Fruit fly (Drosophila melanogaster) whole organism: Measurements from ENCODE around the gene CG15387.

ENCODE experiments used
- EcR ChIP-seq, 2 experiments: fragments of >200 bp; optimal IDR thresholded peaks; 2 replicates each; lab custom pipeline; 2017; ENCODE audit warnings: missing biosample characterization in 2 of 2, missing genetic modification characterization in 2 of 2, missing genetic modification reagents in 2 of 2
- pan ChIP-seq: fragments of >200 bp; optimal IDR thresholded peaks from 2 replicates; lab custom pipeline; 2017
- psq ChIP-seq: fragments of >200 bp; optimal IDR thresholded peaks from 2 replicates; lab custom pipeline; 2017
- usp ChIP-seq: fragments of >200 bp; optimal IDR thresholded peaks from 2 replicates; lab custom pipeline; 2017; ENCODE audit warnings: missing biosample characterization, missing genetic modification characterization, mixed read lengths

DNA sequence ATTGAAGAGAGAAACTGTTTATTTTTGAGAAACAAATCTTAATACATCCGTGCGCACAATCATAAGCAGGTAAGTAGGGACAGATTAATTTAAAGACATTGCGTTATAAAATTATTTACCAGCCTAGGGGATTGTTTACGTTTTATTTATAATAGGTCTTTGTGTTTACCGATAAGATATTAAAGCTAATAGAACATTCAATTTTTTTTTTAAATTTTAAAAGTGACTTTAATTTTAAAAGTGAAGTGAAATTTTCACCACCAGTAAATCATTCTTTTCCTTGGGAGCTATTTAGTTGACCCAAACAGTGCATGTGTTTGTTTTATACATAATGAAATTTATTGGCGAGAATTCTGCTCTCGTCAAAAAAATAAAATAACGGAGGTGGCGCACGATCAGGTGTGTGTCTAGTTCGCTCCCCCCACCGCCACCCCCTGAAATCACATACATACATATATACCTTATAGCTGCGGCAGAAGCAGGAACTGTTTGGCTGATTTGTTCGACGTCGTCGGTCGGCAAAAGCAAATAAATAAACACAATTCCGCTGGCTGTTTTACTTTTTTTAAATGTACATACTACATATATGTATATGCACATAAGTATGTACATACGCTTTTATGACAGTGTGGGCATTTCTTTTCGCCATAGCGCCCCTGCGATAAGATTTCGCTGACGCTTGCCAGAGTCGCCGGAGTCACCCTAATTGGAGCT, 50.0 kb downstream of the CG15387 start:
- TF ChIP-seq pan (lab: Kevin White, UChicago) (no peak), EcR (GFP tag; optimal IDR thresholded peaks at IDR 0.05; lab: Kevin White, UChicago) (no peak), psq (no peak), usp (no peak)
